Worm (Caenorhabditis elegans) whole organism, L4/young adult: ENCODE results near the gene ZK616.5.

Source experiments
- W03F9.2 ChIP-seq: fragments of 150-350 bp; optimal IDR thresholded peaks from 2 replicates; lab custom pipeline; 2014; ENCODE audit warnings: missing biosample characterization, missing genetic modification characterization
- dao-5 ChIP-seq: sonication (generic microtip); optimal IDR thresholded peaks from 2 replicates; lab custom pipeline; 2016; ENCODE audit warnings: missing genotype, missing genetic modification characterization, moderate library complexity, missing compliant biosample characterization
- him-1 ChIP-seq: sonication (generic microtip); optimal IDR thresholded peaks from 2 replicates; lab custom pipeline; 2016; ENCODE audit warnings: missing genotype, missing genetic modification reagents, missing genetic modification characterization, missing compliant biosample characterization

ce11 chrIV:5415696-5416095 lies 24.0 kb downstream of the ZK616.5 start, which contains the start of gene spp-7:
- no peak for TF ChIP-seq dao-5 (tag; lab: Kevin White, UChicago)
- no peak for TF ChIP-seq him-1 (tag; lab: Kevin White, UChicago)
- TF ChIP-seq W03F9.2 (tag; lab: Kevin White, UChicago), result no peak
